Fruit fly (Drosophila melanogaster) whole organism, pupa: ENCODE results near the gene Gr28a.
A peak's percentile ranks its signal among the peaks of the same experiment; 100 is the strongest.

Source experiments
- EcR ChIP-seq: fragments of 200-800 bp; sonication (Bioruptor generic); optimal IDR thresholded peaks from 3 replicates; lab custom pipeline; 2019; ENCODE audit warnings: missing biosample characterization, missing genetic modification characterization, mild to moderate bottlenecking, moderate library complexity, missing genetic modification reagents
- Pif1B ChIP-seq: fragments of 200-800 bp; sonication (Bioruptor generic); optimal IDR thresholded peaks from 3 replicates; lab custom pipeline; 2016; ENCODE audit warnings: missing biosample characterization, missing genetic modification characterization

- TF ChIP-seq EcR (GFP tag; lab: Kevin White, UChicago) (no peak), Pif1B (GFP tag; lab: Kevin White, UChicago) (peak; percentile 53)
These were observed 29.6 kb downstream of the Gr28a start for dm6 chr2L:7424282-7424905.
